Worm (Caenorhabditis elegans): ENCODE measurements around the gene R12B2.13.

ce11 chrIII:5836261-5836660, 3.0 kb upstream of the R12B2.13 start:
- TF ChIP-seq ceh-9 (tag; optimal IDR thresholded peaks at IDR 0.05): no peak
- no peak for TF ChIP-seq nfya-1 (tag; optimal IDR thresholded peaks at IDR 0.05)
- no peak for TF ChIP-seq ama-1 (optimal IDR thresholded peaks at IDR 0.05)
- TF ChIP-seq lim-6 (tag; optimal IDR thresholded peaks at IDR 0.05): no peak
- TF ChIP-seq fax-1 (tag; optimal IDR thresholded peaks at IDR 0.05): no peak
- no peak for TF ChIP-seq pqm-1 (tag; optimal IDR thresholded peaks at IDR 0.05)

Measured in whole organism, late embryonic.